Worm (Caenorhabditis elegans) whole organism, L4 larva: ENCODE data around the gene K08B12.1.
A peak's percentile ranks its signal among the peaks of the same experiment; 100 is the strongest.

Experiments
- F26F4.8 ChIP-seq: fragments of 200-800 bp; sonication (Bioruptor generic); conservative IDR thresholded peaks from 2 replicates; pipeline ENCODE4 v1.3.6; 2022; ENCODE audit warnings: missing genetic modification characterization, missing compliant biosample characterization
- F49E8.2 ChIP-seq: sonication (generic microtip); optimal IDR thresholded peaks from 2 replicates; lab custom pipeline; 2016; ENCODE audit warnings: missing compliant biosample characterization, mild to moderate bottlenecking, missing genetic modification characterization, borderline replicate concordance
- ZK337.2 ChIP-seq: fragments of 200-800 bp; sonication (Bioruptor generic); IDR thresholded peaks from 2 replicates; pipeline ENCODE4 v1.3.6; 2022; ENCODE audit warnings: missing genetic modification reagents, missing genetic modification characterization, missing compliant biosample characterization
- aha-1 ChIP-seq: fragments of 150-350 bp; peaks from one replicate; lab custom pipeline; 2014; ENCODE audit warnings: missing biosample characterization, missing genetic modification characterization
- ceh-28 ChIP-seq: fragments of 150-350 bp; optimal IDR thresholded peaks from 2 replicates; lab custom pipeline; 2014; ENCODE audit warnings: missing biosample characterization, missing genetic modification reagents, missing genetic modification characterization
- ceh-32 ChIP-seq: sonication (generic microtip); optimal IDR thresholded peaks from 2 replicates; lab custom pipeline; 2016; ENCODE audit warnings: mild to moderate bottlenecking, missing genetic modification characterization, missing compliant biosample characterization; ENCODE audit not compliant: poor library complexity
- ceh-62 ChIP-seq: sonication (generic microtip); optimal IDR thresholded peaks from 2 replicates; lab custom pipeline; 2017; ENCODE audit warnings: missing biosample characterization, missing genetic modification characterization
- ces-1 ChIP-seq: fragments of 150-350 bp; sonication (generic microtip); optimal IDR thresholded peaks from 4 replicates; lab custom pipeline; 2014; ENCODE audit warnings: missing biosample characterization, missing genetic modification reagents, missing genetic modification characterization
- ctbp-1 ChIP-seq: fragments of 200-800 bp; sonication (Bioruptor generic); IDR thresholded peaks from 2 replicates; pipeline ENCODE4 v1.3.6; 2022; ENCODE audit warnings: missing genetic modification reagents, missing genetic modification characterization, missing compliant biosample characterization
- daf-12 ChIP-seq: fragments of 150-350 bp; optimal IDR thresholded peaks from 2 replicates; lab custom pipeline; 2014; ENCODE audit warnings: missing biosample characterization, missing genetic modification reagents, missing genetic modification characterization
- daf-8 ChIP-seq: fragments of 200-800 bp; sonication (Bioruptor generic); IDR thresholded peaks from 2 replicates; pipeline ENCODE4 v1.3.6; 2022; ENCODE audit warnings: missing genetic modification characterization, missing compliant biosample characterization
- dmd-8 ChIP-seq: fragments of 200-800 bp; sonication (Bioruptor generic); IDR thresholded peaks from 2 replicates; pipeline ENCODE4 v1.3.6; 2022; ENCODE audit warnings: missing genetic modification characterization, missing compliant biosample characterization
- dmd-9 ChIP-seq: fragments of 200-800 bp; sonication (Bioruptor generic); IDR thresholded peaks from 2 replicates; pipeline ENCODE4 v1.3.6; 2022; ENCODE audit warnings: missing genetic modification reagents, missing genetic modification characterization, missing compliant biosample characterization
- egl-43 ChIP-seq: fragments of 200-800 bp; sonication (Bioruptor generic); IDR thresholded peaks from 2 replicates; pipeline ENCODE4 v1.3.6; 2022; ENCODE audit warnings: missing genetic modification reagents, missing genetic modification characterization, missing compliant biosample characterization
- fkh-10 ChIP-seq: fragments of 150-350 bp; optimal IDR thresholded peaks from 2 replicates; lab custom pipeline; 2014; ENCODE audit warnings: missing biosample characterization, missing genetic modification reagents, missing genetic modification characterization
- fos-1 ChIP-seq: fragments of 150-350 bp; optimal IDR thresholded peaks from 2 replicates; lab custom pipeline; 2014; ENCODE audit warnings: missing biosample characterization, missing genetic modification characterization
- hif-1 ChIP-seq, 2 experiments: sonication (generic microtip); optimal IDR thresholded peaks; 2 replicates each; lab custom pipeline; 2016 to 2017; ENCODE audit warnings: missing compliant biosample characterization in 2 of 2, missing genetic modification characterization in 2 of 2, missing genetic modification reagents in 2 of 2, missing genotype in 2 of 2, mild to moderate bottlenecking in 1 of 2
- hlh-11 ChIP-seq: fragments of 200-800 bp; sonication (Bioruptor generic); optimal IDR thresholded peaks from 2 replicates; lab custom pipeline; 2018; ENCODE audit warnings: mild to moderate bottlenecking, missing genetic modification characterization, missing compliant biosample characterization
- hlh-30 ChIP-seq: sonication (generic microtip); optimal IDR thresholded peaks from 2 replicates; lab custom pipeline; 2017; ENCODE audit warnings: antibody characterized with exemption, mild to moderate bottlenecking, missing genetic modification characterization, missing compliant biosample characterization; ENCODE audit not compliant: insufficient read depth
- jun-1 ChIP-seq: fragments of 150-350 bp; optimal IDR thresholded peaks from 2 replicates; lab custom pipeline; 2014; ENCODE audit warnings: missing biosample characterization, missing genetic modification reagents, missing genetic modification characterization
- lin-1 ChIP-seq: fragments of 200-800 bp; sonication (Bioruptor generic); IDR thresholded peaks from 2 replicates; pipeline ENCODE4 v1.3.6; 2022; ENCODE audit warnings: missing genetic modification reagents, missing genetic modification characterization, missing compliant biosample characterization
- lir-3 ChIP-seq: sonication (generic microtip); optimal IDR thresholded peaks from 2 replicates; lab custom pipeline; 2016; ENCODE audit warnings: mild to moderate bottlenecking, missing genetic modification characterization, missing compliant biosample characterization
- lsy-2 ChIP-seq, 2 experiments: fragments of 150-350 bp in 1 of 2; sonication (generic microtip) in 1 of 2; optimal IDR thresholded peaks; 2 replicates each; lab custom pipeline; 2014 to 2017; ENCODE audit warnings: missing biosample characterization in 2 of 2, missing genetic modification characterization in 2 of 2
- madf-9 ChIP-seq: fragments of 200-800 bp; sonication (Bioruptor generic); conservative IDR thresholded peaks from 2 replicates; pipeline ENCODE4 v1.3.6; 2022; ENCODE audit warnings: missing genetic modification reagents, missing genetic modification characterization, missing compliant biosample characterization
- mdl-1 ChIP-seq, 2 experiments: fragments of 150-350 bp in 1 of 2; sonication (generic microtip) in 1 of 2; optimal IDR thresholded peaks; 2 replicates each; lab custom pipeline; 2014 to 2017; ENCODE audit warnings: missing biosample characterization in 2 of 2, missing genetic modification characterization in 2 of 2
- mdt-29 ChIP-seq: fragments of 200-800 bp; sonication (Bioruptor generic); IDR thresholded peaks from 2 replicates; pipeline ENCODE4 v1.3.6; 2022; ENCODE audit warnings: missing genetic modification reagents, missing genetic modification characterization, missing compliant biosample characterization
- nhr-102 ChIP-seq: sonication (generic microtip); optimal IDR thresholded peaks from 2 replicates; lab custom pipeline; 2016; ENCODE audit warnings: mild to moderate bottlenecking, missing genetic modification characterization, moderate library complexity, missing compliant biosample characterization
- nhr-11 ChIP-seq: fragments of 150-350 bp; optimal IDR thresholded peaks from 2 replicates; lab custom pipeline; 2014; ENCODE audit warnings: missing biosample characterization, missing genetic modification characterization
- nhr-25 ChIP-seq: sonication (generic microtip); optimal IDR thresholded peaks from 2 replicates; lab custom pipeline; 2017; ENCODE audit warnings: missing genetic modification characterization, mild to moderate bottlenecking, missing compliant biosample characterization, antibody characterized with exemption, moderate library complexity, borderline replicate concordance; ENCODE audit not compliant: insufficient read depth
- nhr-48 ChIP-seq: sonication (generic microtip); optimal IDR thresholded peaks from 2 replicates; lab custom pipeline; 2016; ENCODE audit warnings: mild to moderate bottlenecking, missing genetic modification characterization, missing compliant biosample characterization
- pha-4 ChIP-seq, 2 experiments: fragments of 150-350 bp in 1 of 2; fragments of 200-800 bp in 1 of 2; sonication (Bioruptor generic) in 1 of 2; IDR thresholded peaks in 1 of 2; optimal IDR thresholded peaks in 1 of 2; 2 replicates each; pipeline versions ENCODE4 v1.3.6 to Lab custom; 2014 to 2022; ENCODE audit warnings: missing genetic modification characterization in 2 of 2, missing genetic modification reagents in 2 of 2, missing biosample characterization in 1 of 2, missing compliant biosample characterization in 1 of 2
- pqm-1 ChIP-seq: sonication (generic microtip); optimal IDR thresholded peaks from 2 replicates; lab custom pipeline; 2017; ENCODE audit warnings: missing biosample characterization, missing genetic modification characterization
- snpc-1.2 ChIP-seq: fragments of 200-800 bp; sonication (Bioruptor generic); IDR thresholded peaks from 2 replicates; pipeline ENCODE4 v1.3.6; 2022; ENCODE audit warnings: missing genetic modification reagents, missing genetic modification characterization, missing compliant biosample characterization
- spr-1 ChIP-seq: sonication (generic microtip); optimal IDR thresholded peaks from 2 replicates; lab custom pipeline; 2016; ENCODE audit warnings: mild to moderate bottlenecking, missing genetic modification characterization, missing compliant biosample characterization
- tag-97 ChIP-seq: fragments of 200-800 bp; sonication (Bioruptor generic); IDR thresholded peaks from 2 replicates; pipeline ENCODE4 v1.3.6; 2022; ENCODE audit warnings: missing genetic modification characterization, missing compliant biosample characterization
- tra-1 ChIP-seq: fragments of 200-800 bp; sonication (Bioruptor generic); IDR thresholded peaks from 2 replicates; pipeline ENCODE4 v1.3.6; 2022; ENCODE audit warnings: missing genetic modification reagents, missing genetic modification characterization, missing compliant biosample characterization
- unc-130 ChIP-seq: sonication (generic microtip); optimal IDR thresholded peaks from 2 replicates; lab custom pipeline; 2016; ENCODE audit warnings: missing genetic modification reagents, missing genetic modification characterization, missing compliant biosample characterization
- unc-62 ChIP-seq, 3 experiments: fragments of 150-350 bp in 1 of 3; sonication (generic microtip); optimal IDR thresholded peaks in 2 of 3; peaks in 1 of 3; 1 replicate in 1 of 3; 2 replicates in 2 of 3; lab custom pipeline; 2014 to 2017; ENCODE audit warnings: missing biosample characterization in 3 of 3, missing genetic modification characterization in 3 of 3, missing genetic modification reagents in 3 of 3, missing genotype in 1 of 3
- zip-2 ChIP-seq: fragments of 150-350 bp; optimal IDR thresholded peaks from 2 replicates; lab custom pipeline; 2014; ENCODE audit warnings: missing biosample characterization, missing genetic modification characterization
- ztf-7 ChIP-seq: fragments of 150-350 bp; optimal IDR thresholded peaks from 2 replicates; lab custom pipeline; 2014; ENCODE audit warnings: missing biosample characterization, missing genetic modification characterization

Gene K08B12.1

DNA sequence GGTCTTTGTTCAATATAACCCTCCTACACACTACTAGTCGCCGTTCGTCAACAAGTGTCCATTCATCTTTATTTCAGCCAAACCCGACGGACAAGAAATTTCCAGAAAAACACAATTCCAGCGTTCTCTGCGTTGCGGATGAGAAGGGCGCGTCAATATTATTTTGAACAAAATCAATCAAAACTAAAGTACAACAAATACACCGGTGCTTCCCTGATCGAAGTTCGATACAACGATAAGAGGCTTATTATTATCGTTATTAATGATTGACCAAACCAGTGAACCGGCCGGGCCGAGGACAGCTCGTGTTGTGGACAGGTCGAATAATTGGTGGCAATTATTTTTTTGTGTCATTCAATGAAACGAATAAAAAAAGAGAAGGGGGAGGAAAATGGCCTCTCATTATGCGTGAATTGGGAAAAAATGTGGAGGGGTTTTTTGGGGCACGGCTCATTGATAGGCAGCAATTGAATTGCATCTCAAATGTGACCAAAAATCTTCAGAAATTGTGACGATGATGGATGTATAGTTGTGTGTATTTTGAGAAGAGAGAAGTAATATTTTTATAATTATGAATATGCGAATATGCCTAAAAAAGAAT is 28.4 kb upstream of the K08B12.1 start (continued):
- TF ChIP-seq nhr-102 (tag; lab: Kevin White, UChicago) (peak; percentile 29), jun-1 (tag; lab: Kevin White, UChicago) (no peak), pqm-1 (tag; lab: Kevin White, UChicago) (peak; percentile 22), fkh-10 (no peak), nhr-25 (tag; lab: Kevin White, UChicago) (no peak), mdt-29 (GFP tag; lab: Robert Waterston, UW) (no peak), tra-1 (GFP tag; lab: Robert Waterston, UW) (no peak), tag-97 (no peak), pha-4 (GFP tag; IDR thresholded peaks at IDR 0.05; lab: Robert Waterston, UW) (no peak), pha-4 (tag; optimal IDR thresholded peaks at IDR 0.05; lab: Kevin White, UChicago) (peak; percentile 7), dmd-8 (GFP tag; lab: Robert Waterston, UW) (no peak), madf-9 (GFP tag; lab: Robert Waterston, UW) (no peak), snpc-1.2 (no peak), unc-130 (no peak)

DNA sequence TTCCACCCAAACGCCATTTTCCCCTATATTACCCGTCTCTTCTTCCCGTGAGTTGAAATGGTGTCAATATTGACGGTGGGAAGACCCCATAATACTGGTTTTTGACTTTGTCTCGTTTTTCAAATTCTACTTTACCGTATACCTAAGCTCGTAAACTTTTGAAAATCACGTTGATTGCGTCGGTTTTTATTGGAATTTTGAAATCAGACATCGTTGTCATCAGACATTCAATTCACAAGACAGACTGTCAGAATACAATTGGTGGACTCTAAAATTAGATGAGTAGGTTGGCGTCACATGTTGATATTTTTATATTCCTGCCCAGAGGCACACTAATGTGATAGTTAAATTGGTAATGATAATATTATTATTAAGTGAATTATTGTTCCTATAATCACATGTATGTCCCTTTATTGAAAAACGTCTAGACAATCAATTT is 27.2 kb upstream of the K08B12.1 start:
- TF ChIP-seq ZK337.2 (GFP tag; lab: Robert Waterston, UW) (no peak), aha-1 (peak; percentile 57), hlh-30 (tag; lab: Kevin White, UChicago) (peak; percentile 31), lsy-2 (tag; optimal IDR thresholded peaks at IDR 0.05; lab: Kevin White, UChicago) (peak in 1 of 2 experiments; percentile 18), pha-4 (GFP tag; IDR thresholded peaks at IDR 0.05; lab: Robert Waterston, UW) (no peak), pha-4 (tag; optimal IDR thresholded peaks at IDR 0.05; lab: Kevin White, UChicago) (peak; percentile 42), hif-1 (tag; optimal IDR thresholded peaks at IDR 0.05; lab: Kevin White, UChicago) (no peak)

DNA sequence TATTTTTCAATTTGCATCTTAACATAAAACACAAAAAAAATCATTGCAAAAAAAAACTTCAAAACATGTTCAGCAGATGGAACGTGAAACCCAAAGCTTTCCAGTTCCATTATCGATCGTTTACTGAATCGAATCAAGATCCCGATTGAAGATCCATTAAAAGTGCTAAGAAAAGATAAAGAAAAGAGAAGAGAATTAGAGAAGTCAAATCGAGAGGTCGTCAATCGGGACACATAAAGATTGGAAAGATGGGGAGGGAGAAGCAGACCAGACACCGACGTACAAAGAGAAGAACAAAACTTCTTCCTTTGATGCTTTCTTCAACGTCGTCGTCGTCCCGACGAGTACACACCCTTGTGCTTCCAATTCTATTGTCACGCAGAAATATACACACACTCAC is 26.3 kb upstream of the K08B12.1 start:
- TF ChIP-seq ceh-28 (tag; lab: Kevin White, UChicago), result peak; percentile 3
- peak; percentile 47 for TF ChIP-seq fkh-10
- no peak for TF ChIP-seq ceh-62 (tag; lab: Kevin White, UChicago)
- peak in 1 of 2 experiments; percentile 24 for TF ChIP-seq mdl-1 (tag; optimal IDR thresholded peaks at IDR 0.05; lab: Kevin White, UChicago)
- TF ChIP-seq fos-1 (tag; lab: Kevin White, UChicago), result no peak
- TF ChIP-seq nhr-48, result peak; percentile 36
- peak; percentile 22 for TF ChIP-seq hlh-11
- peak in 1 of 2 experiments; percentile 30 for TF ChIP-seq lsy-2 (tag; optimal IDR thresholded peaks at IDR 0.05; lab: Kevin White, UChicago)
- no peak for TF ChIP-seq spr-1 (tag; lab: Kevin White, UChicago)
- peak in 1 of 2 experiments; percentile 65 for TF ChIP-seq unc-62 (GFP tag; optimal IDR thresholded peaks at IDR 0.05 in 1 of 2; lab: Kevin White, UChicago)
- no peak for TF ChIP-seq unc-62 (tag; optimal IDR thresholded peaks at IDR 0.05; lab: Kevin White, UChicago)
- TF ChIP-seq jun-1 (tag; lab: Kevin White, UChicago), result no peak
- no peak for TF ChIP-seq zip-2 (tag; lab: Kevin White, UChicago)
- peak; percentile 24; the same call in 1 of the 2 replicates for TF ChIP-seq ctbp-1 (GFP tag; lab: Robert Waterston, UW)
- peak; percentile 24 for TF ChIP-seq hlh-30 (tag; lab: Kevin White, UChicago)

DNA sequence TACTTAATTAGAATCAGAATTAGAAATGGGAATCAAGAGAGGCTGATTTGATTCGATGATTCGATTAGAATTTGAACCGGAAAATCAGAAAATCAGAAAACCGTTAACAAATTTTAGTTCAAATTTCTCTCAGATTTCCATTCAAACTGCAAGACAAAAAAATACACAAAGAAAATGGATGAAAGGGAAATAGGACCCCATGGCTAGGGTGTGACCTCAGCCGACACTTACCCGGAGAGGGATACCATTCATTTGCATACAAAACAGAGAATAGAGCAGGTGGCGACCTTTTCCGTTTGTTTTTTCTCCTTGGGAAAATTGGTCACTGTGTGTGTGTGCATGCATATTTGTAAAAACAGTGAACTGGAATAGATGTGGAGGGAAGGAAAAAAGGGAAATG is 25.2 kb upstream of the K08B12.1 start:
- TF ChIP-seq lin-1 (GFP tag; lab: Robert Waterston, UW) (no peak), F26F4.8 (GFP tag; lab: Robert Waterston, UW) (no peak), nhr-11 (tag; lab: Kevin White, UChicago) (no peak), dmd-9 (GFP tag; lab: Robert Waterston, UW) (no peak), snpc-1.2 (no peak), mdl-1 (tag; optimal IDR thresholded peaks at IDR 0.05; lab: Kevin White, UChicago) (no peak), F49E8.2 (tag; lab: Kevin White, UChicago) (no peak), ceh-32 (no peak), daf-12 (tag; lab: Kevin White, UChicago) (no peak), daf-8 (GFP tag; lab: Robert Waterston, UW) (no peak), ztf-7 (no peak), aha-1 (no peak), nhr-48 (no peak), egl-43 (no peak), spr-1 (tag; lab: Kevin White, UChicago) (no peak), lir-3 (no peak), ces-1 (GFP tag; lab: Kevin White, UChicago) (no peak)
